Worm (Caenorhabditis elegans) whole organism, midembryonic: ENCODE results near the gene mdt-28.

Experiments
- klf-2 ChIP-seq: fragments of 200-800 bp; sonication (Bioruptor generic); conservative IDR thresholded peaks from 2 replicates; pipeline ENCODE4 v1.3.6; 2022; ENCODE audit warnings: missing genetic modification reagents, missing genetic modification characterization, missing compliant biosample characterization
- med-1 ChIP-seq: sonication (generic microtip); optimal IDR thresholded peaks from 2 replicates; lab custom pipeline; 2017; ENCODE audit warnings: missing genetic modification characterization, mild to moderate bottlenecking, missing compliant biosample characterization, antibody characterized with exemption, missing genetic modification reagents; ENCODE audit not compliant: insufficient read depth
- tab-1 ChIP-seq: fragments of 200-800 bp; sonication (Bioruptor generic); IDR thresholded peaks from 2 replicates; pipeline ENCODE4 v1.3.6; 2022; ENCODE audit warnings: missing genetic modification characterization, missing compliant biosample characterization
- ztf-29 ChIP-seq: fragments of 200-800 bp; sonication (Bioruptor generic); IDR thresholded peaks from 2 replicates; pipeline ENCODE4 v1.3.6; 2022; ENCODE audit warnings: missing genetic modification reagents, missing genetic modification characterization, missing compliant biosample characterization

DNA sequence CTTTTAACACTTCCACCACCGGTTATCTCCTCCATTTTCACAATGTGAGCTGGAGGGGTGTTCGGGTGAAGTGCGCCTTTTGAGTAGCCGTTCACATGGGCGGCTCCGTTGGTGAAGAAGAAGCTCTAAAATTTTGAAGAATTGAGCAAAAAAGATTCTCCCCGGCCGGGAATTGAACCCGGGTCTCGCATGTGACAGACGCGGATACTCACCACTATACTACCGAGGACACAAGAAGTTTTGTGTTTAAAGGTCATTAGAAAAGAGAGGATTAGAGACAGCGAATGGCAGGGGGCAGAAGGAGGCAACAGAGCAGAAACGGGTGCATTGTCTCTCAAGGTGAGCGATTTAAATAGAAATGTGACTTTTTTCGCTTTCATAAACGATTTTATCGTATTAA, 23.6 kb downstream of the mdt-28 start:
- TF ChIP-seq med-1 (GFP tag; lab: Kevin White, UChicago) (peak; percentile 53), klf-2 (GFP tag; lab: Robert Waterston, UW) (peak; percentile 91), ztf-29 (GFP tag; lab: Robert Waterston, UW) (peak; percentile 81), tab-1 (peak; percentile 93)
